Fruit fly (Drosophila melanogaster) whole organism, wandering third instar larva: ENCODE data around the gene CG42571.

Experiments used
- Abd-B ChIP-seq: fragments of >200 bp; optimal IDR thresholded peaks from 2 replicates; lab custom pipeline; 2017; ENCODE audit warnings: missing biosample characterization, missing genetic modification characterization
- GATAd ChIP-seq: sonication (Bioruptor generic); optimal IDR thresholded peaks from 2 replicates; lab custom pipeline; 2016; ENCODE audit warnings: missing biosample characterization, missing genetic modification characterization
- Hnf4 ChIP-seq: fragments of 200-800 bp; sonication (Bioruptor generic); optimal IDR thresholded peaks from 2 replicates; lab custom pipeline; 2016; ENCODE audit warnings: missing biosample characterization, mild to moderate bottlenecking, missing genetic modification characterization
- Myc ChIP-seq: fragments of >200 bp; optimal IDR thresholded peaks from 2 replicates; lab custom pipeline; 2017
- Sp1 ChIP-seq: fragments of 200-800 bp; sonication (Bioruptor generic); optimal IDR thresholded peaks from 3 replicates; lab custom pipeline; 2019; ENCODE audit warnings: missing biosample characterization, mild to moderate bottlenecking, missing genetic modification characterization, moderate library complexity
- brk ChIP-seq: fragments of 200-800 bp; sonication (Bioruptor generic); optimal IDR thresholded peaks from 2 replicates; lab custom pipeline; 2016; ENCODE audit warnings: missing biosample characterization, mild to moderate bottlenecking, missing genetic modification characterization
- dsf ChIP-seq: sonication (Bioruptor generic); optimal IDR thresholded peaks from 2 replicates; lab custom pipeline; 2016; ENCODE audit warnings: missing biosample characterization, missing genetic modification characterization, borderline replicate concordance
- lola ChIP-seq: fragments of >200 bp; optimal IDR thresholded peaks from 2 replicates; lab custom pipeline; 2017; ENCODE audit warnings: missing biosample characterization, missing genetic modification characterization
- pan ChIP-seq: fragments of >200 bp; optimal IDR thresholded peaks from 2 replicates; lab custom pipeline; 2017
- rgr ChIP-seq: fragments of 200-800 bp; sonication (Bioruptor generic); optimal IDR thresholded peaks from 3 replicates; lab custom pipeline; 2016; ENCODE audit warnings: missing biosample characterization, mild to moderate bottlenecking, missing genetic modification characterization
- woc ChIP-seq: sonication (Bioruptor generic); optimal IDR thresholded peaks from 2 replicates; lab custom pipeline; 2016; ENCODE audit warnings: missing biosample characterization, mild to moderate bottlenecking, missing genetic modification characterization

DNA sequence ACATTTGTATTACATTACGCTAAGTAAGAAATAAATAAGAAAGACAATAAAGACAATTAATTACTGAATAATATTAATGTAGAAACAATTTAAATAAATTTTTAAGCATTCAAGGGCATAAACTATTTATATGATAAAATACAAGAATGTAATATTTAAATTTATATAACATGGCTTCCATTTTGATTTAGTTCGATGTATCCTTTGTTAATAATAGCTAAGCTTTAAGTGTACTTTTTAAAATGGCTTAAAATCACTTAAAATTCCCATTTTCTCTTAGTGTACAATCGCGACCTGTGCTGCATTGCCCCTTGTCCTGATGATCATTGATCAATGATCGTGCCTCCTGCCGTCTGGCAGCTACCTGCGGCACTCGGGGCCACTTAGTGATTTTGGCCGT lies 45.8 kb upstream of the CG42571 start:
- TF ChIP-seq woc (no peak), Myc (no peak), GATAd (GFP tag; lab: Kevin White, UChicago) (no peak), Sp1 (GFP tag; lab: Kevin White, UChicago) (peak; percentile 71), rgr (peak; percentile 56), Hnf4 (no peak), pan (lab: Kevin White, UChicago) (no peak), dsf (GFP tag; lab: Kevin White, UChicago) (no peak), Abd-B (no peak), lola (GFP tag; lab: Kevin White, UChicago) (no peak), brk (GFP tag; lab: Kevin White, UChicago) (no peak)
